Worm (Caenorhabditis elegans) whole organism, mixed stage, embryonic: Measurements from ENCODE around the gene Y45G5AM.7.

Source experiments
- blmp-1 ChIP-seq: fragments of 150-350 bp; optimal IDR thresholded peaks from 2 replicates; lab custom pipeline; 2014; ENCODE audit warnings: missing biosample characterization, missing genetic modification characterization
- ceh-83 ChIP-seq: fragments of 200-800 bp; sonication (Bioruptor generic); optimal IDR thresholded peaks from 2 replicates; lab custom pipeline; 2018; ENCODE audit warnings: mild to moderate bottlenecking, missing genetic modification characterization, missing compliant biosample characterization
- ces-1 ChIP-seq: fragments of 150-350 bp; optimal IDR thresholded peaks from 2 replicates; lab custom pipeline; 2014; ENCODE audit warnings: missing biosample characterization, missing genetic modification reagents, missing genetic modification characterization
- elt-1 ChIP-seq: sonication (generic microtip); optimal IDR thresholded peaks from 2 replicates; lab custom pipeline; 2017; ENCODE audit warnings: missing genetic modification characterization, mild to moderate bottlenecking, missing compliant biosample characterization, antibody characterized with exemption, moderate library complexity, borderline replicate concordance; ENCODE audit not compliant: insufficient read depth
- elt-3 ChIP-seq: fragments of 150-350 bp; optimal IDR thresholded peaks from 2 replicates; lab custom pipeline; 2014; ENCODE audit warnings: missing biosample characterization, missing genetic modification characterization
- lin-13 ChIP-seq: fragments of 150-350 bp; optimal IDR thresholded peaks from 2 replicates; lab custom pipeline; 2014; ENCODE audit warnings: missing biosample characterization, missing genetic modification characterization
- lin-32 ChIP-seq: fragments of 200-800 bp; sonication (Bioruptor generic); optimal IDR thresholded peaks from 2 replicates; lab custom pipeline; 2018; ENCODE audit warnings: mild to moderate bottlenecking, missing genetic modification characterization, missing compliant biosample characterization
- mep-1 ChIP-seq: fragments of 150-350 bp; optimal IDR thresholded peaks from 2 replicates; lab custom pipeline; 2017; ENCODE audit warnings: missing biosample characterization, missing genetic modification reagents, missing genetic modification characterization, inconsistent platforms
- nhr-28 ChIP-seq: fragments of 150-350 bp; optimal IDR thresholded peaks from 2 replicates; lab custom pipeline; 2014; ENCODE audit warnings: missing biosample characterization, missing genetic modification characterization
- pha-4 ChIP-seq: fragments of 150-350 bp; optimal IDR thresholded peaks from 2 replicates; lab custom pipeline; 2018; ENCODE audit warnings: missing biosample characterization, missing genetic modification reagents, missing genetic modification characterization
- unc-39 ChIP-seq: fragments of 150-350 bp; optimal IDR thresholded peaks from 2 replicates; lab custom pipeline; 2014; ENCODE audit warnings: missing biosample characterization, missing genetic modification characterization
- unc-62 ChIP-seq: fragments of 150-350 bp; optimal IDR thresholded peaks from 2 replicates; lab custom pipeline; 2014; ENCODE audit warnings: missing biosample characterization, missing genetic modification reagents, missing genetic modification characterization
- zip-8 ChIP-seq: fragments of 150-350 bp; optimal IDR thresholded peaks from 2 replicates; lab custom pipeline; 2014; ENCODE audit warnings: missing biosample characterization, missing genetic modification characterization

DNA sequence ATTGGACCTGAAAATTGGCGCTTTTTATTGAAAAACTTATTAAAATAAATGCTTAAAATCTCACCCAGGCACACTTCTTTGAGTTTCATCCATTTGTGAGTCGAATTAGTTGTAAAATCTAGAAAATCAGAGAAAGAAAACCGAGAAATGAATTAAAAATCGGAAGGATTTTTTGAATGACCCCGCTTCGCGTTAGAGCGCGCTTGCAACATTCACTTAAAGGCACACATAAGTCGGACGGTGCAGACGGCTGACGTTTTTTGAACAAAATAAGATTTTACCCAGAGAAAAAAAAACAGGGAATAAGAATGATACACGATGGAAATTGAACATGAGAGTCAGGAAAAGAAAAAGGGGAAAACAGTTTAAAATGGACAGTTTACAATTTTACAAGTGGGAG is 380 bp downstream of the Y45G5AM.7 start:
- TF ChIP-seq blmp-1 (tag; lab: Kevin White, UChicago) = no peak
- no peak for TF ChIP-seq ceh-83
- no peak for TF ChIP-seq elt-1 (tag; lab: Kevin White, UChicago)
- TF ChIP-seq mep-1 = peak; percentile 41
- TF ChIP-seq ces-1 = peak; percentile 7
- TF ChIP-seq unc-39 (tag; lab: Kevin White, UChicago) = no peak
- no peak for TF ChIP-seq zip-8
- no peak for TF ChIP-seq unc-62 (GFP tag; lab: Kevin White, UChicago)
- TF ChIP-seq nhr-28 = no peak
- TF ChIP-seq lin-32 (GFP tag; lab: Kevin White, UChicago) = no peak
- TF ChIP-seq elt-3 (tag; lab: Kevin White, UChicago) = no peak
- no peak for TF ChIP-seq lin-13 (tag; lab: Kevin White, UChicago)
- no peak for TF ChIP-seq pha-4 (tag; lab: Kevin White, UChicago)
